Worm (Caenorhabditis elegans) whole organism, early embryonic: ENCODE results near the gene M03C11.3.

Source experiments
- B0310.2 ChIP-seq: sonication (generic microtip); optimal IDR thresholded peaks from 2 replicates; lab custom pipeline; 2016; ENCODE audit warnings: mild to moderate bottlenecking, missing genetic modification characterization, missing compliant biosample characterization
- F13C5.2 ChIP-seq: sonication (generic microtip); optimal IDR thresholded peaks from 2 replicates; lab custom pipeline; 2017; ENCODE audit warnings: mild to moderate bottlenecking, missing genetic modification characterization, inconsistent platforms, missing compliant biosample characterization
- aly-1 ChIP-seq: sonication (generic microtip); optimal IDR thresholded peaks from 2 replicates; lab custom pipeline; 2016; ENCODE audit warnings: missing genetic modification characterization, missing compliant biosample characterization
- ama-1 ChIP-seq: fragments of 150-350 bp; optimal IDR thresholded peaks from 2 replicates; lab custom pipeline; 2014
- ceh-13 ChIP-seq: fragments of 200-800 bp; sonication (Bioruptor generic); optimal IDR thresholded peaks from 2 replicates; lab custom pipeline; 2018; ENCODE audit warnings: mild to moderate bottlenecking, missing genetic modification characterization, missing compliant biosample characterization
- ceh-36 ChIP-seq: sonication (generic microtip); optimal IDR thresholded peaks from 2 replicates; lab custom pipeline; 2016; ENCODE audit warnings: missing genetic modification characterization, inconsistent platforms, missing compliant biosample characterization
- ets-7 ChIP-seq: sonication (generic microtip); optimal IDR thresholded peaks from 2 replicates; lab custom pipeline; 2016; ENCODE audit warnings: missing genotype, missing genetic modification characterization, missing compliant biosample characterization
- flt-1 ChIP-seq: fragments of 200-800 bp; sonication (Bioruptor generic); IDR thresholded peaks from 2 replicates; pipeline ENCODE4 v1.3.6; 2022; ENCODE audit warnings: missing genetic modification characterization, missing compliant biosample characterization
- hmbx-1 ChIP-seq: sonication (generic microtip); optimal IDR thresholded peaks from 2 replicates; lab custom pipeline; 2016; ENCODE audit warnings: mild to moderate bottlenecking, missing genetic modification characterization, missing compliant biosample characterization
- hmg-4 ChIP-seq: fragments of 200-800 bp; sonication (Bioruptor generic); optimal IDR thresholded peaks from 2 replicates; lab custom pipeline; 2018; ENCODE audit warnings: mild to moderate bottlenecking, missing genetic modification characterization, missing compliant biosample characterization
- hnd-1 ChIP-seq: sonication (generic microtip); optimal IDR thresholded peaks from 2 replicates; lab custom pipeline; 2016; ENCODE audit warnings: missing genetic modification characterization, missing compliant biosample characterization
- pes-1 ChIP-seq: fragments of 200-800 bp; sonication (Bioruptor generic); IDR thresholded peaks from 2 replicates; pipeline ENCODE4 v1.3.6; 2022; ENCODE audit warnings: missing genetic modification reagents, missing genetic modification characterization, missing compliant biosample characterization
- scrt-1 ChIP-seq: fragments of 200-800 bp; sonication (Bioruptor generic); IDR thresholded peaks from 2 replicates; pipeline ENCODE4 v1.3.6; 2022; ENCODE audit warnings: missing genetic modification characterization, missing compliant biosample characterization
- sea-1 ChIP-seq: fragments of 200-800 bp; sonication (Bioruptor generic); conservative IDR thresholded peaks from 2 replicates; pipeline ENCODE4 v1.3.6; 2022; ENCODE audit warnings: missing genetic modification characterization, missing compliant biosample characterization
- tbx-11 ChIP-seq: fragments of 200-800 bp; sonication (Bioruptor generic); IDR thresholded peaks from 2 replicates; pipeline ENCODE4 v1.3.6; 2022; ENCODE audit warnings: missing genetic modification characterization, missing compliant biosample characterization
- tbx-37 ChIP-seq: fragments of 200-800 bp; sonication (Bioruptor generic); conservative IDR thresholded peaks from 2 replicates; pipeline ENCODE4 v1.3.6; 2022; ENCODE audit warnings: missing genetic modification reagents, missing genetic modification characterization, missing compliant biosample characterization
- tra-4 ChIP-seq: sonication (generic microtip); optimal IDR thresholded peaks from 2 replicates; lab custom pipeline; 2017; ENCODE audit warnings: missing genetic modification characterization, missing compliant biosample characterization

Gene M03C11.3

ce11 chrIII:10404918-10405317 is at the start of gene M03C11.3, which contains the start of gene chl-1:
M03C11.3 (plus strand) TSS chrIII:10405070.
chl-1 (minus strand) TSS chrIII:10405240.
- no peak for TF ChIP-seq ama-1 (lab: Kevin White, UChicago)
- TF ChIP-seq hnd-1 (tag; lab: Kevin White, UChicago): no peak
- TF ChIP-seq tra-4: no peak
- no peak for TF ChIP-seq tbx-37 (GFP tag; lab: Robert Waterston, UW)
- no peak for TF ChIP-seq hmg-4 (GFP tag; lab: Kevin White, UChicago)
- no peak for TF ChIP-seq B0310.2 (tag; lab: Kevin White, UChicago)
- TF ChIP-seq tbx-11 (GFP tag; lab: Robert Waterston, UW): no peak
- no peak for TF ChIP-seq pes-1 (GFP tag; lab: Robert Waterston, UW)
- no peak for TF ChIP-seq ets-7 (tag; lab: Kevin White, UChicago)
- TF ChIP-seq flt-1 (GFP tag; lab: Robert Waterston, UW): no peak
- TF ChIP-seq hmbx-1: no peak
- no peak for TF ChIP-seq F13C5.2 (tag; lab: Kevin White, UChicago)
- TF ChIP-seq ceh-13 (GFP tag; lab: Kevin White, UChicago): no peak
- no peak for TF ChIP-seq aly-1 (tag; lab: Kevin White, UChicago)
- TF ChIP-seq ceh-36: no peak
- no peak for TF ChIP-seq scrt-1 (GFP tag; lab: Robert Waterston, UW)
- TF ChIP-seq sea-1 (GFP tag; lab: Robert Waterston, UW): no peak

DNA sequence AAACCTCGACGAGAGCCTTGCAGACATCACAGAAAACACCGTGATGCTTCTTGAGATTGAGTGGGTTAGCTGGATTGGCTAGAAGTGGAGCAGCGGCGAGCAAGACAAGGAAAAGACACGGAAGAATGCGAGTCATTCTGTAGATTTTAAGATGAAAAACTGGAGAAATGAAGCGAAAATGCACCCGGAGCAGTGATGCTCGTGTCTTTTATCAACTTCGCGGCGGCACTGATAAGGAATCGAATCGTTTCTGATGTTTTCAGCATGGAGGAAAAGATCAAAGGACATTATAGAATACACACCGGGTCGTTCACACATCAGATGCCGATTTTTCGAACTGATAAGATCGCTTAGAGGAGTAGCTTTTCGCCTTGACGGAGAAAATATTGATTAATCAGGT is 49.5 kb upstream of the M03C11.3 start, which contains the start of gene spp-1:
TSS of gene spp-1 (minus strand) at position 287 of the 400 bp plus-strand sequence.
- TF ChIP-seq ets-7 (tag; lab: Kevin White, UChicago): no peak
- no peak for TF ChIP-seq tbx-11 (GFP tag; lab: Robert Waterston, UW)
- no peak for TF ChIP-seq ceh-13 (GFP tag; lab: Kevin White, UChicago)

ce11 chrIII:10357598-10358186 is 47.2 kb upstream of the M03C11.3 start, which contains the start of gene umps-1:
umps-1 (minus strand) TSS chrIII:10357648.
- TF ChIP-seq hmbx-1 (no peak), F13C5.2 (tag; lab: Kevin White, UChicago) (no peak), aly-1 (tag; lab: Kevin White, UChicago) (no peak), ceh-36 (no peak), hnd-1 (tag; lab: Kevin White, UChicago) (no peak), tbx-11 (GFP tag; lab: Robert Waterston, UW) (no peak), flt-1 (GFP tag; lab: Robert Waterston, UW) (no peak), ceh-13 (GFP tag; lab: Kevin White, UChicago) (no peak), pes-1 (GFP tag; lab: Robert Waterston, UW) (no peak), tra-4 (no peak), tbx-37 (GFP tag; lab: Robert Waterston, UW) (no peak), B0310.2 (tag; lab: Kevin White, UChicago) (no peak), ama-1 (lab: Kevin White, UChicago) (no peak), sea-1 (GFP tag; lab: Robert Waterston, UW) (no peak), hmg-4 (GFP tag; lab: Kevin White, UChicago) (no peak)

ce11 chrIII:10358751-10359150 is 46.1 kb upstream of the M03C11.3 start:
- TF ChIP-seq aly-1 (tag; lab: Kevin White, UChicago) (no peak), hmbx-1 (no peak), sea-1 (GFP tag; lab: Robert Waterston, UW) (no peak), pes-1 (GFP tag; lab: Robert Waterston, UW) (no peak)

DNA sequence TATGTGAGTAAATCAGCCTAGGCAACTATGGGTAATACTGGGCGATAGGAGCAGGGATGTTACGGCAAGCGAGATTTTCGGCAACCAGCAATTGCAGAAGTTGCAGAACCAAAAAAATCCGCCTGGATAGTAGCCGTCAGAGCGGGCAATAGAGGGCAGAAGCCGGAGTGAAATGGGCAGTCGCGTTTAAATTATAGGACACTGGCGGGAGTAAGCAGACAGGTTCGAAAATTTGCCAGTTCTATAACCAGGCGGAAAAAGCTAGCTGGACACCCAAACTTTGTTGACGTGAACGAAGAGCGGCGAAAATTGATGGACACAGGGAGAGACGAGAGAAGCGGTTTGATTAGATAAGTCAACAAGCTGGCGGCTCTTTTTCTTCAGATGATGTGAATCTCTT is 45.0 kb upstream of the M03C11.3 start:
- TF ChIP-seq ceh-36: no peak
- TF ChIP-seq tbx-37 (GFP tag; lab: Robert Waterston, UW): no peak
- TF ChIP-seq ama-1 (lab: Kevin White, UChicago): no peak
- no peak for TF ChIP-seq ceh-13 (GFP tag; lab: Kevin White, UChicago)
- no peak for TF ChIP-seq sea-1 (GFP tag; lab: Robert Waterston, UW)

ce11 chrIII:10361456-10361855 is 43.4 kb upstream of the M03C11.3 start:
- TF ChIP-seq hmg-4 (GFP tag; lab: Kevin White, UChicago) (no peak), ets-7 (tag; lab: Kevin White, UChicago) (no peak), pes-1 (GFP tag; lab: Robert Waterston, UW) (no peak), scrt-1 (GFP tag; lab: Robert Waterston, UW) (no peak), F13C5.2 (tag; lab: Kevin White, UChicago) (no peak), tbx-11 (GFP tag; lab: Robert Waterston, UW) (no peak), hnd-1 (tag; lab: Kevin White, UChicago) (no peak), flt-1 (GFP tag; lab: Robert Waterston, UW) (no peak), B0310.2 (tag; lab: Kevin White, UChicago) (no peak), aly-1 (tag; lab: Kevin White, UChicago) (no peak), ceh-13 (GFP tag; lab: Kevin White, UChicago) (no peak), tra-4 (no peak), sea-1 (GFP tag; lab: Robert Waterston, UW) (no peak), tbx-37 (GFP tag; lab: Robert Waterston, UW) (no peak), ceh-36 (no peak), ama-1 (lab: Kevin White, UChicago) (no peak), hmbx-1 (no peak)

DNA sequence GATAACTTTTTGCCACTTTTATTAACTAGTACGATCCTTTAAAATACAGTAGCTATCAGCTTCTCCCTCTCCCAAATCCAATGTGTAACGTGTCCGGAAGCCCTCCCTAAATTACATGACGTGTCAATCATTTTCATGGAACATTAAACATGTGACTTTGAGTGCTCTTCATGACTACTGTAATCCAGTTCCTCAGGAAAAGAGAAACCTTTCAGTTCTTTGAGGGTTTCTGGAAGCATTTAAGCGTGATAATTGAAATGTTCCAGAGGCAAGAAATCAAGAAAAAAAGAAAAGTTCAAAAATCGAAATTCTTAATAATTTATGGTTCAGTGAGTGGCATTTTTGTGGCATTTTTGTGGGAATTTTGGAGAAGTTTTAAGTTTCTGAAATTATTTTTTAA is 42.0 kb upstream of the M03C11.3 start:
- no peak for TF ChIP-seq scrt-1 (GFP tag; lab: Robert Waterston, UW)
- TF ChIP-seq B0310.2 (tag; lab: Kevin White, UChicago): no peak
- no peak for TF ChIP-seq hmbx-1
- TF ChIP-seq tbx-37 (GFP tag; lab: Robert Waterston, UW): no peak
- no peak for TF ChIP-seq hnd-1 (tag; lab: Kevin White, UChicago)
- no peak for TF ChIP-seq ceh-36
- TF ChIP-seq pes-1 (GFP tag; lab: Robert Waterston, UW): no peak
- no peak for TF ChIP-seq hmg-4 (GFP tag; lab: Kevin White, UChicago)
- TF ChIP-seq tbx-11 (GFP tag; lab: Robert Waterston, UW): no peak
- TF ChIP-seq ama-1 (lab: Kevin White, UChicago): no peak
- no peak for TF ChIP-seq aly-1 (tag; lab: Kevin White, UChicago)
- no peak for TF ChIP-seq tra-4
- TF ChIP-seq ets-7 (tag; lab: Kevin White, UChicago): no peak
- TF ChIP-seq sea-1 (GFP tag; lab: Robert Waterston, UW): no peak
- TF ChIP-seq ceh-13 (GFP tag; lab: Kevin White, UChicago): no peak
